Fruit fly (Drosophila melanogaster) whole organism, embryonic: ENCODE results near the gene CG13385.
A peak's percentile ranks its signal among the peaks of the same experiment; 100 is the strongest.

ENCODE experiments used
- B-H2 ChIP-seq: fragments of 200-800 bp; sonication (Bioruptor generic); optimal IDR thresholded peaks from 2 replicates; lab custom pipeline; 2018; ENCODE audit warnings: missing biosample characterization, mild to moderate bottlenecking, missing genetic modification characterization
- Bdp1 ChIP-seq: fragments of 200-800 bp; sonication (Bioruptor generic); optimal IDR thresholded peaks from 3 replicates; lab custom pipeline; 2016; ENCODE audit warnings: missing biosample characterization, missing genetic modification characterization
- Blimp-1 ChIP-seq: fragments of 200-800 bp; sonication (Bioruptor generic); optimal IDR thresholded peaks from 3 replicates; lab custom pipeline; 2018; ENCODE audit warnings: missing biosample characterization, missing genetic modification characterization, mild to moderate bottlenecking, moderate library complexity, missing genetic modification reagents
- C15 ChIP-seq: fragments of 200-800 bp; sonication (Bioruptor generic); IDR thresholded peaks from 3 replicates; pipeline ENCODE4 v1.3.6; 2022; ENCODE audit warnings: missing biosample characterization, missing genetic modification characterization
- CG10366 ChIP-seq: fragments of 200-800 bp; sonication (Bioruptor generic); IDR thresholded peaks from 2 replicates; pipeline ENCODE4 v1.3.6; 2022; ENCODE audit warnings: missing biosample characterization, missing genetic modification characterization
- CG10543 ChIP-seq: fragments of 200-800 bp; sonication (Bioruptor generic); optimal IDR thresholded peaks from 3 replicates; lab custom pipeline; 2017; ENCODE audit warnings: missing biosample characterization, mild to moderate bottlenecking, missing genetic modification characterization, moderate library complexity
- CG10959 ChIP-seq: fragments of 200-800 bp; sonication (Bioruptor generic); IDR thresholded peaks from 2 replicates; pipeline ENCODE4 v1.3.6; 2022; ENCODE audit warnings: missing biosample characterization, missing genetic modification characterization
- CG10979 ChIP-seq: fragments of 200-800 bp; sonication (Bioruptor generic); optimal IDR thresholded peaks from 2 replicates; lab custom pipeline; 2018; ENCODE audit warnings: missing biosample characterization, mild to moderate bottlenecking, missing genetic modification characterization, moderate library complexity
- CG13775 ChIP-seq: fragments of 200-800 bp; sonication (Bioruptor generic); optimal IDR thresholded peaks from 3 replicates; lab custom pipeline; 2017; ENCODE audit warnings: missing biosample characterization, mild to moderate bottlenecking, missing genetic modification characterization
- CG14710 ChIP-seq: fragments of 200-800 bp; sonication (Bioruptor generic); optimal IDR thresholded peaks from 3 replicates; lab custom pipeline; 2019; ENCODE audit warnings: missing biosample characterization, mild to moderate bottlenecking, missing genetic modification characterization, moderate library complexity
- CG1529 ChIP-seq: fragments of 200-800 bp; sonication (Bioruptor generic); optimal IDR thresholded peaks from 3 replicates; lab custom pipeline; 2018; ENCODE audit warnings: missing biosample characterization, missing genetic modification characterization
- CG15601 ChIP-seq: fragments of 200-800 bp; sonication (Bioruptor generic); optimal IDR thresholded peaks from 3 replicates; lab custom pipeline; 2019; ENCODE audit warnings: missing biosample characterization, mild to moderate bottlenecking, missing genetic modification characterization, moderate library complexity
- CG1602 ChIP-seq: fragments of 200-800 bp; sonication (Bioruptor generic); optimal IDR thresholded peaks from 3 replicates; lab custom pipeline; 2016; ENCODE audit warnings: missing biosample characterization, missing genetic modification characterization
- CG1603 ChIP-seq: fragments of 200-800 bp; sonication (Bioruptor generic); optimal IDR thresholded peaks from 2 replicates; lab custom pipeline; 2019; ENCODE audit warnings: missing biosample characterization, mild to moderate bottlenecking, missing genetic modification characterization, moderate library complexity
- CG17361 ChIP-seq: fragments of 200-800 bp; sonication (Bioruptor generic); IDR thresholded peaks from 3 replicates; pipeline ENCODE4 v1.3.6; 2022; ENCODE audit warnings: missing biosample characterization, missing genetic modification characterization
- CG17385 ChIP-seq: fragments of 200-800 bp; sonication (Bioruptor generic); optimal IDR thresholded peaks from 3 replicates; lab custom pipeline; 2018; ENCODE audit warnings: missing biosample characterization, mild to moderate bottlenecking, missing genetic modification characterization
- CG2712 ChIP-seq: fragments of 200-800 bp; optimal IDR thresholded peaks from 3 replicates; lab custom pipeline; 2019; ENCODE audit warnings: missing biosample characterization, mild to moderate bottlenecking, missing genetic modification characterization, moderate library complexity
- CG33213 ChIP-seq: fragments of 200-800 bp; sonication (Bioruptor generic); optimal IDR thresholded peaks from 3 replicates; lab custom pipeline; 2016; ENCODE audit warnings: missing biosample characterization, missing genetic modification characterization
- CG33557 ChIP-seq: fragments of 200-800 bp; sonication (Bioruptor generic); optimal IDR thresholded peaks from 2 replicates; lab custom pipeline; 2019; ENCODE audit warnings: missing biosample characterization, mild to moderate bottlenecking, missing genetic modification characterization, moderate library complexity
- CG3407 ChIP-seq: fragments of 200-800 bp; sonication (Bioruptor generic); optimal IDR thresholded peaks from 2 replicates; lab custom pipeline; 2018; ENCODE audit warnings: missing biosample characterization, mild to moderate bottlenecking, missing genetic modification characterization
- CG4328 ChIP-seq: fragments of 200-800 bp; sonication (Bioruptor generic); optimal IDR thresholded peaks from 3 replicates; lab custom pipeline; 2017; ENCODE audit warnings: missing biosample characterization, missing genetic modification reagents, missing genetic modification characterization
- CG4404 ChIP-seq: fragments of 200-800 bp; sonication (Bioruptor generic); IDR thresholded peaks from 2 replicates; pipeline ENCODE4 v1.3.6; 2022; ENCODE audit warnings: missing biosample characterization, missing genetic modification characterization
- CG5180 ChIP-seq: fragments of 200-800 bp; sonication (Bioruptor generic); optimal IDR thresholded peaks from 3 replicates; lab custom pipeline; 2017; ENCODE audit warnings: missing biosample characterization, missing genetic modification characterization, mild to moderate bottlenecking, moderate library complexity, missing genetic modification reagents
- CG7556 ChIP-seq: fragments of 200-800 bp; sonication (Bioruptor generic); optimal IDR thresholded peaks from 2 replicates; lab custom pipeline; 2017; ENCODE audit warnings: missing biosample characterization, mild to moderate bottlenecking, missing genetic modification characterization
- CG7963 ChIP-seq: fragments of 200-800 bp; sonication (Bioruptor generic); IDR thresholded peaks from 3 replicates; pipeline ENCODE4 v1.3.6; 2022; ENCODE audit warnings: missing biosample characterization, missing genetic modification characterization; ENCODE audit not compliant: partially characterized antibody
- E2f1 ChIP-seq: fragments of 200-800 bp; sonication (Bioruptor generic); IDR thresholded peaks from 2 replicates; pipeline ENCODE4 v1.3.6; 2022; ENCODE audit warnings: missing biosample characterization, missing genetic modification characterization
- Hand ChIP-seq: fragments of 200-800 bp; sonication (Bioruptor generic); optimal IDR thresholded peaks from 2 replicates; lab custom pipeline; 2017; ENCODE audit warnings: mild to moderate bottlenecking, missing biosample characterization, missing genetic modification reagents, missing genetic modification characterization
- MESR4 ChIP-seq: fragments of 200-800 bp; sonication (Bioruptor generic); optimal IDR thresholded peaks from 2 replicates; lab custom pipeline; 2018; ENCODE audit warnings: missing biosample characterization, mild to moderate bottlenecking, missing genetic modification characterization, moderate library complexity
- Mes4 ChIP-seq: fragments of 200-800 bp; sonication (Bioruptor generic); optimal IDR thresholded peaks from 2 replicates; lab custom pipeline; 2016; ENCODE audit warnings: missing biosample characterization, missing genetic modification characterization
- YL-1 ChIP-seq: fragments of 200-800 bp; sonication (Bioruptor generic); optimal IDR thresholded peaks from 3 replicates; lab custom pipeline; 2017; ENCODE audit warnings: missing biosample characterization, mild to moderate bottlenecking, missing genetic modification characterization
- cato ChIP-seq: fragments of 200-800 bp; sonication (Bioruptor generic); optimal IDR thresholded peaks from 2 replicates; lab custom pipeline; 2016; ENCODE audit warnings: missing biosample characterization, missing genetic modification characterization, borderline replicate concordance
- dmrt11E ChIP-seq: fragments of 200-800 bp; sonication (Bioruptor generic); optimal IDR thresholded peaks from 3 replicates; lab custom pipeline; 2018; ENCODE audit warnings: missing biosample characterization, mild to moderate bottlenecking, missing genetic modification characterization, moderate library complexity
- dmrt99B ChIP-seq: fragments of 200-800 bp; sonication (Bioruptor generic); optimal IDR thresholded peaks from 2 replicates; lab custom pipeline; 2018; ENCODE audit warnings: missing biosample characterization, mild to moderate bottlenecking, missing genetic modification characterization, moderate library complexity
- dysf ChIP-seq: fragments of 200-800 bp; sonication (Bioruptor generic); IDR thresholded peaks from 3 replicates; pipeline ENCODE4 v1.3.6; 2022; ENCODE audit warnings: missing biosample characterization, missing genetic modification characterization
- fd64A ChIP-seq: fragments of 200-800 bp; sonication (Bioruptor generic); optimal IDR thresholded peaks from 3 replicates; lab custom pipeline; 2018; ENCODE audit warnings: missing biosample characterization, mild to moderate bottlenecking, missing genetic modification characterization
- gem ChIP-seq: fragments of 200-800 bp; sonication (Bioruptor generic); optimal IDR thresholded peaks from 2 replicates; lab custom pipeline; 2019; ENCODE audit warnings: missing biosample characterization, mild to moderate bottlenecking, missing genetic modification characterization, moderate library complexity
- hkb ChIP-seq, 2 experiments: fragments of 200-800 bp in 1 of 2; fragments of >200 bp in 1 of 2; sonication (Bioruptor generic) in 1 of 2; IDR thresholded peaks in 1 of 2; optimal IDR thresholded peaks in 1 of 2; 2 replicates each; pipeline versions ENCODE4 v1.3.6 to Lab custom; 2017 to 2022; ENCODE audit warnings: missing biosample characterization in 1 of 2, missing genetic modification characterization in 1 of 2
- kni ChIP-seq: fragments of 200-800 bp; sonication (Bioruptor generic); optimal IDR thresholded peaks from 3 replicates; lab custom pipeline; 2017; ENCODE audit warnings: mild to moderate bottlenecking, missing biosample characterization, missing genetic modification reagents, missing genetic modification characterization
- lbe ChIP-seq: fragments of 200-800 bp; sonication (Bioruptor generic); optimal IDR thresholded peaks from 2 replicates; lab custom pipeline; 2016; ENCODE audit warnings: missing biosample characterization, mild to moderate bottlenecking, missing genetic modification characterization
- lilli ChIP-seq: fragments of 200-800 bp; sonication (Bioruptor generic); optimal IDR thresholded peaks from 3 replicates; lab custom pipeline; 2016; ENCODE audit warnings: missing biosample characterization, missing genetic modification characterization
- lola ChIP-seq, 3 experiments: fragments of >200 bp in 2 of 3; fragments of 200-800 bp in 1 of 3; sonication (Bioruptor generic) in 1 of 3; optimal IDR thresholded peaks; 2 replicates each; lab custom pipeline; 2017 to 2019; ENCODE audit warnings: missing biosample characterization in 3 of 3, missing genetic modification characterization in 3 of 3, mild to moderate bottlenecking in 1 of 3, moderate library complexity in 1 of 3
- nerfin-2 ChIP-seq: fragments of 200-800 bp; sonication (Bioruptor generic); IDR thresholded peaks from 2 replicates; pipeline ENCODE4 v1.3.6; 2022; ENCODE audit warnings: missing biosample characterization, missing genetic modification characterization; ENCODE audit not compliant: partially characterized antibody
- oc ChIP-seq: fragments of 200-800 bp; sonication (Bioruptor generic); optimal IDR thresholded peaks from 2 replicates; lab custom pipeline; 2018; ENCODE audit warnings: missing biosample characterization, mild to moderate bottlenecking, missing genetic modification characterization, moderate library complexity
- otp ChIP-seq: fragments of 200-800 bp; sonication (Bioruptor generic); IDR thresholded peaks from 3 replicates; pipeline ENCODE4, ENCODE4 v1.3.6; 2022; ENCODE audit warnings: missing biosample characterization, missing genetic modification characterization
- psq ChIP-seq: fragments of 200-800 bp; sonication (Bioruptor generic); optimal IDR thresholded peaks from 2 replicates; lab custom pipeline; 2017; ENCODE audit warnings: missing biosample characterization, missing genetic modification characterization
- pzg ChIP-seq: fragments of 200-800 bp; sonication (Bioruptor generic); optimal IDR thresholded peaks from 3 replicates; lab custom pipeline; 2018; ENCODE audit warnings: missing biosample characterization, mild to moderate bottlenecking, missing genetic modification characterization, moderate library complexity
- ranshi ChIP-seq: fragments of 200-800 bp; sonication (Bioruptor generic); IDR thresholded peaks from 2 replicates; pipeline ENCODE4 v1.3.6; 2022; ENCODE audit warnings: missing biosample characterization, missing genetic modification characterization
- tx ChIP-seq: fragments of 200-800 bp; sonication (Bioruptor generic); optimal IDR thresholded peaks from 2 replicates; lab custom pipeline; 2016; ENCODE audit warnings: missing biosample characterization, missing genetic modification characterization
- zfh1 ChIP-seq: fragments of 200-800 bp; sonication (Bioruptor generic); IDR thresholded peaks from 3 replicates; pipeline ENCODE4 v1.3.6; 2022; ENCODE audit warnings: missing biosample characterization, missing genetic modification characterization

The CG13385 gene

DNA sequence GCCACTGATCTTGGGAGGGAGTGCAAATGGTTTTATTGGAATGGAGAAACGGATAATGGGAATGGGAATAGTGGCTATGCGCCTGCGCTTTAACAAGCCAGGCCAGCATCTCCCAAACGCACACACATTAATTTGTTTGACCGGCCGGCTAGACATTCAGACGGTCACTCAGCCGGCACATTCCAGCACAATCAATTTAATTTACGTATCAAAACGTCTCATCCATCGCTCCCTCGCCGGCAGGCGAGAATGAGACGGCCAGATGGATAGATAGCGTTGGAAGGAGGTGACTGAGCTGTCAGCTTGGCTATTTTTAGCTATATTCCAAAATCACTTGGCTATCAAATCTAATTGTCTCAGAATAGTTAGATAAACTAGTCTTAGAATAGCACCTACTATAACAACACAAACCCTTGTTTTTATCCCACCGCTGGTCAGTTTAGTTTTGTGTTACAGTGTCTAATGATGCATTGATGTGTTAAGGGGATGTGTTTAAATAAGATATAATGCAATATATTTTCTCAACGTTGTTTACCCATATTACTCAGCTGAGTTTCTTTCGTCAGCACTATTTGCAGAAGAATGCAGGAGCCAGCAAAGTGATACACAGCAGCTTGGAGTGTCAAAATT lies 27.1 kb downstream of the CG13385 start (continued):
- TF ChIP-seq CG14710 (tag; lab: Kevin White, UChicago) (peak; percentile 39), zfh1 (GFP tag; lab: Robert Waterston, UW) (no peak), CG15601 (tag; lab: Kevin White, UChicago) (peak; percentile 25), otp (GFP tag; lab: Robert Waterston, UW) (no peak), CG1602 (GFP tag; lab: Kevin White, UChicago) (peak; percentile 33), B-H2 (GFP tag; lab: Kevin White, UChicago) (no peak), dmrt11E (peak; percentile 31), CG4404 (GFP tag; lab: Robert Waterston, UW) (no peak), CG17385 (no peak), dysf (GFP tag; lab: Robert Waterston, UW) (no peak), CG17361 (GFP tag; lab: Robert Waterston, UW) (peak; percentile 44; the same call in 2 of the 3 replicates), Mes4 (peak; percentile 9), E2f1 (GFP tag; lab: Robert Waterston, UW) (no peak), lbe (GFP tag; lab: Kevin White, UChicago) (no peak), CG5180 (GFP tag; lab: Kevin White, UChicago) (peak; percentile 9), Blimp-1 (peak; percentile 23), psq (GFP tag; lab: Kevin White, UChicago) (no peak), CG4328 (GFP tag; lab: Kevin White, UChicago) (no peak), lola (GFP tag; optimal IDR thresholded peaks at IDR 0.05; lab: Kevin White, UChicago) (peak in 1 of 3 experiments; percentile 38), kni (peak; percentile 63), fd64A (GFP tag; lab: Kevin White, UChicago) (peak; percentile 42), MESR4 (no peak), CG10543 (GFP tag; lab: Kevin White, UChicago) (no peak), oc (tag; lab: Kevin White, UChicago) (no peak), nerfin-2 (GFP tag; lab: Robert Waterston, UW) (no peak), YL-1 (no peak), CG13775 (GFP tag; lab: Kevin White, UChicago) (no peak), CG33557 (peak; percentile 29), CG2712 (tag; lab: Kevin White, UChicago) (peak; percentile 47), C15 (no peak), Bdp1 (GFP tag; lab: Kevin White, UChicago) (no peak), cato (GFP tag; lab: Kevin White, UChicago) (no peak), gem (peak; percentile 36), tx (no peak), CG33213 (GFP tag; lab: Kevin White, UChicago) (peak; percentile 1), lilli (GFP tag; lab: Kevin White, UChicago) (no peak), CG10959 (GFP tag; lab: Robert Waterston, UW) (no peak), CG7963 (GFP tag; lab: Robert Waterston, UW) (no peak), CG1529 (peak; percentile 27), CG3407 (GFP tag; lab: Kevin White, UChicago) (peak; percentile 24), ranshi (GFP tag; lab: Robert Waterston, UW) (no peak), CG10366 (no peak), CG1603 (tag; lab: Kevin White, UChicago) (peak; percentile 34), hkb (optimal IDR thresholded peaks at IDR 0.05; lab: Kevin White, UChicago) (no peak), hkb (GFP tag; IDR thresholded peaks at IDR 0.05; lab: Robert Waterston, UW) (no peak), CG10979 (tag; lab: Kevin White, UChicago) (peak; percentile 22), Hand (GFP tag; lab: Kevin White, UChicago) (no peak), dmrt99B (no peak), pzg (GFP tag; lab: Kevin White, UChicago) (no peak), CG7556 (peak; percentile 6)
